Worm (Caenorhabditis elegans): ENCODE data around the gene D1025.10.

D1025.10 gene

ce11 chrX:14560297-14560680 lies 43.6 kb downstream of the D1025.10 start (continued):
- TF ChIP-seq zip-4 (GFP tag; optimal IDR thresholded peaks at IDR 0.05): peak; percentile 41
- no peak for TF ChIP-seq lin-13 (GFP tag; optimal IDR thresholded peaks at IDR 0.05)
- TF ChIP-seq nhr-90 (tag; optimal IDR thresholded peaks at IDR 0.05; ENCODE audit: poor library complexity): peak; percentile 81
- TF ChIP-seq sox-4 (tag; optimal IDR thresholded peaks at IDR 0.05): peak; percentile 57
- TF ChIP-seq fkh-8 (tag; optimal IDR thresholded peaks at IDR 0.05): peak; percentile 96
- TF ChIP-seq swsn-7 (tag; optimal IDR thresholded peaks at IDR 0.05): peak; percentile 85
- TF ChIP-seq nhr-47 (tag; optimal IDR thresholded peaks at IDR 0.05): peak; percentile 87
- TF ChIP-seq nhr-84 (tag; optimal IDR thresholded peaks at IDR 0.05): no peak

- TF ChIP-seq tlp-1 (tag; optimal IDR thresholded peaks at IDR 0.05) (no peak), pag-3 (tag; optimal IDR thresholded peaks at IDR 0.05; ENCODE audit: borderline replicate concordance, insufficient read depth) (no peak), lin-15B (tag; optimal IDR thresholded peaks at IDR 0.05) (no peak), unc-98 (GFP tag; IDR thresholded peaks at IDR 0.05) (0 out of 2 replicates have a peak, but pooled peaks have one; percentile 37), fkh-8 (tag; optimal IDR thresholded peaks at IDR 0.05) (peak; percentile 83), vab-15 (tag; optimal IDR thresholded peaks at IDR 0.05) (no peak), unc-30 (tag; optimal IDR thresholded peaks at IDR 0.05) (no peak), efl-1 (optimal IDR thresholded peaks at IDR 0.05) (peak in 1 of 2 experiments; percentile 22), efl-1 (GFP tag; optimal IDR thresholded peaks at IDR 0.05 in 1 of 2) (no peak), fos-1 (tag; optimal IDR thresholded peaks at IDR 0.05) (peak; percentile 45), pax-3 (tag; optimal IDR thresholded peaks at IDR 0.05) (peak; percentile 4), nhr-28 (tag; optimal IDR thresholded peaks at IDR 0.05) (no peak), aha-1 (tag; optimal IDR thresholded peaks at IDR 0.05) (no peak), fkh-4 (tag; optimal IDR thresholded peaks at IDR 0.05; ENCODE audit: borderline replicate concordance) (no peak), C34B4.2 (tag; optimal IDR thresholded peaks at IDR 0.05) (no peak), nhr-84 (tag; optimal IDR thresholded peaks at IDR 0.05) (no peak), hpl-2 (GFP tag; optimal IDR thresholded peaks at IDR 0.05) (no peak), zag-1 (tag; optimal IDR thresholded peaks at IDR 0.05) (no peak), dsc-1 (tag; optimal IDR thresholded peaks at IDR 0.05) (peak; percentile 38), mdl-1 (tag; optimal IDR thresholded peaks at IDR 0.05) (peak in 1 of 2 experiments; percentile 44), unc-130 (tag; optimal IDR thresholded peaks at IDR 0.05) (peak; percentile 51), irx-1 (tag; optimal IDR thresholded peaks at IDR 0.05) (peak; percentile 7), lin-35 (GFP tag; optimal IDR thresholded peaks at IDR 0.05) (peak in 1 of 2 experiments; percentile 4), ceh-88 (GFP tag; IDR thresholded peaks at IDR 0.05) (no peak), xbp-1 (tag; optimal IDR thresholded peaks at IDR 0.05) (peak; percentile 41), ztf-11 (tag; optimal IDR thresholded peaks at IDR 0.05) (no peak), lsy-2 (tag; optimal IDR thresholded peaks at IDR 0.05) (peak; percentile 23 to 75), mef-2 (tag; optimal IDR thresholded peaks at IDR 0.05) (no peak), ceh-8 (GFP tag; optimal IDR thresholded peaks at IDR 0.05) (no peak), egl-27 (tag; optimal IDR thresholded peaks at IDR 0.05) (peak in 1 of 2 experiments; percentile 8), mab-9 (GFP tag; IDR thresholded peaks at IDR 0.05) (no peak; the same call in 1 of the 2 replicates), ceh-63 (GFP tag; optimal IDR thresholded peaks at IDR 0.05) (no peak), lin-14 (GFP tag; optimal IDR thresholded peaks at IDR 0.05) (peak; percentile 97), nhr-47 (tag; optimal IDR thresholded peaks at IDR 0.05) (peak; percentile 76), sup-37 (GFP tag; optimal IDR thresholded peaks at IDR 0.05) (no peak), elt-3 (tag; optimal IDR thresholded peaks at IDR 0.05) (peak in 4 of 6 experiments; percentile 1 to 51 (median 41)), snu-23 (GFP tag; optimal IDR thresholded peaks at IDR 0.05) (peak; percentile 68), blmp-1 (tag; optimal IDR thresholded peaks at IDR 0.05) (peak; percentile 50), lin-13 (GFP tag; optimal IDR thresholded peaks at IDR 0.05) (no peak), Y116A8C.19 (tag; optimal IDR thresholded peaks at IDR 0.05; ENCODE audit: borderline replicate concordance) (no peak), egl-13 (tag; optimal IDR thresholded peaks at IDR 0.05) (peak; percentile 86), nhr-20 (tag; optimal IDR thresholded peaks at IDR 0.05) (peak; percentile 80), nhr-237 (tag; optimal IDR thresholded peaks at IDR 0.05) (no peak), grh-1 (GFP tag; IDR thresholded peaks at IDR 0.05) (0 out of 2 replicates have a peak, but pooled peaks have one; percentile 27), jun-1 (tag; optimal IDR thresholded peaks at IDR 0.05) (no peak), C04F5.9 (tag; optimal IDR thresholded peaks at IDR 0.05) (no peak)
These were observed 44.8 kb downstream of the D1025.10 start for ce11 chrX:14561416-14561973.
